Worm (Caenorhabditis elegans): ENCODE results near the gene T05G5.1.

Gene T05G5.1

DNA sequence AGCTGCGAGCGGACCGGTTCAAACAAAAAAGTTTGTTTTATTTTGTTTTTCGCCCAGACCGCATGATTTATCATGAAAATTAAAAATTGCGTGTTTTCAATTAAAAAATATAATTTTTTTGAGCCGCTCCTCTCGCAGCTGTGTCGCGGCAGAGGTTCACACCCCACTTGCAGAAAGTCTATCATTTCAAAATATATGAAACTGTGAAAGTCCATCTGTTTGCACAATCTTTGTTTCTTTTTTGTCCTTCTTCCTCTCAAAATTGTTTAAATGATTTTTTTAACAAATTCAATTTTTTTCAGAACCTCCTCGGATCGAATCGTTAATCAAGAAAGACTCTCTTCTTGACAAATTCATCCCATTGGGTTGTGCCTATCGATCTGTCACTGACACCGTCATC is 43.6 kb downstream of the T05G5.1 start, which contains the start of gene tlk-1:
Gene tlk-1 (plus strand): TSS at position 301 of the 400 bp plus-strand sequence.
- TF ChIP-seq nhr-237 (tag; optimal IDR thresholded peaks at IDR 0.05) (no peak), snpc-4 (tag; optimal IDR thresholded peaks at IDR 0.05) (no peak), lsy-2 (tag; optimal IDR thresholded peaks at IDR 0.05) (no peak), C34F6.9 (tag; optimal IDR thresholded peaks at IDR 0.05) (no peak)

- peak; percentile 2 for TF ChIP-seq sma-3 (GFP tag; optimal IDR thresholded peaks at IDR 0.05)
- TF ChIP-seq alr-1 (tag; optimal IDR thresholded peaks at IDR 0.05) = no peak
- TF ChIP-seq ztf-4 (tag; optimal IDR thresholded peaks at IDR 0.05) = peak; percentile 20
- no peak for TF ChIP-seq nhr-25 (tag; optimal IDR thresholded peaks at IDR 0.05)
- TF ChIP-seq F13H6.1 (tag; optimal IDR thresholded peaks at IDR 0.05) = peak; percentile 36
- TF ChIP-seq snpc-4 (tag; optimal IDR thresholded peaks at IDR 0.05) = no peak
- TF ChIP-seq nhr-129 (tag; optimal IDR thresholded peaks at IDR 0.05) = peak; percentile 7
- peak; percentile 43 to 61 for TF ChIP-seq mdl-1 (tag; optimal IDR thresholded peaks at IDR 0.05)
- peak; percentile 50 for TF ChIP-seq fos-1 (tag; optimal IDR thresholded peaks at IDR 0.05)
- TF ChIP-seq nhr-21 (tag; optimal IDR thresholded peaks at IDR 0.05) = peak; percentile 71
- no peak for TF ChIP-seq elt-1 (tag; optimal IDR thresholded peaks at IDR 0.05)
- peak in 1 of 2 experiments; percentile 50 for TF ChIP-seq lsy-2 (tag; optimal IDR thresholded peaks at IDR 0.05)
- TF ChIP-seq sem-4 (tag; optimal IDR thresholded peaks at IDR 0.05) = peak; percentile 70
- peak; percentile 30 for TF ChIP-seq egl-27 (tag; optimal IDR thresholded peaks at IDR 0.05)
- TF ChIP-seq C34F6.9 (tag; optimal IDR thresholded peaks at IDR 0.05) = peak; percentile 44
- no peak for TF ChIP-seq nhr-11 (tag; optimal IDR thresholded peaks at IDR 0.05)
- TF ChIP-seq sma-9 (GFP tag; optimal IDR thresholded peaks at IDR 0.05) = peak; percentile 44
- TF ChIP-seq sma-9 (tag; optimal IDR thresholded peaks at IDR 0.05) = no peak
These were observed 44.3 kb downstream of the T05G5.1 start for ce11 chrIII:9698635-9699396.

- TF ChIP-seq egl-27 (tag; optimal IDR thresholded peaks at IDR 0.05) = no peak
- TF ChIP-seq nhr-129 (tag; optimal IDR thresholded peaks at IDR 0.05) = peak; percentile 21
These were observed 45.3 kb downstream of the T05G5.1 start for ce11 chrIII:9697886-9698285.

ce11 chrIII:9697323-9697722 is 45.8 kb downstream of the T05G5.1 start:
- TF ChIP-seq nhr-6 (tag; optimal IDR thresholded peaks at IDR 0.05) (no peak), ztf-1 (GFP tag; conservative IDR thresholded peaks at IDR 0.05) (no peak), lin-11 (tag; optimal IDR thresholded peaks at IDR 0.05) (peak; percentile 19), elt-3 (tag; optimal IDR thresholded peaks at IDR 0.05) (no peak), Y55F3AM.14 (GFP tag; optimal IDR thresholded peaks at IDR 0.05) (no peak), aly-2 (tag; optimal IDR thresholded peaks at IDR 0.05) (no peak), nhr-237 (tag; optimal IDR thresholded peaks at IDR 0.05) (no peak), fos-1 (tag; optimal IDR thresholded peaks at IDR 0.05) (peak; percentile 89), nhr-11 (tag; optimal IDR thresholded peaks at IDR 0.05) (no peak), snpc-4 (tag; optimal IDR thresholded peaks at IDR 0.05) (no peak), ceh-16 (tag; optimal IDR thresholded peaks at IDR 0.05) (no peak), ama-1 (optimal IDR thresholded peaks at IDR 0.05) (no peak), lin-13 (GFP tag; optimal IDR thresholded peaks at IDR 0.05) (peak; percentile 12), lin-39 (tag; optimal IDR thresholded peaks at IDR 0.05) (no peak), mdl-1 (tag; optimal IDR thresholded peaks at IDR 0.05) (peak in 1 of 2 experiments; percentile 64), nhr-25 (tag; optimal IDR thresholded peaks at IDR 0.05) (peak; percentile 21), nhr-10 (tag; optimal IDR thresholded peaks at IDR 0.05) (no peak), unc-62 (GFP tag; optimal IDR thresholded peaks at IDR 0.05) (no peak), ZK546.5 (tag; optimal IDR thresholded peaks at IDR 0.05) (no peak), mab-5 (tag; optimal IDR thresholded peaks at IDR 0.05) (no peak), nhr-129 (tag; optimal IDR thresholded peaks at IDR 0.05) (peak; percentile 84), sem-4 (tag; optimal IDR thresholded peaks at IDR 0.05) (no peak), gmeb-1 (tag; optimal IDR thresholded peaks at IDR 0.05) (no peak), nhr-77 (tag; optimal IDR thresholded peaks at IDR 0.05) (no peak), egl-27 (tag; optimal IDR thresholded peaks at IDR 0.05) (no peak), sma-3 (GFP tag; optimal IDR thresholded peaks at IDR 0.05) (no peak), sma-9 (GFP tag; optimal IDR thresholded peaks at IDR 0.05) (peak; percentile 55), sma-9 (tag; optimal IDR thresholded peaks at IDR 0.05) (no peak), mbf-1 (tag; optimal IDR thresholded peaks at IDR 0.05) (no peak), ceh-82 (tag; optimal IDR thresholded peaks at IDR 0.05) (no peak), crh-2 (tag; optimal IDR thresholded peaks at IDR 0.05) (peak; percentile 70), R02D3.7 (tag; optimal IDR thresholded peaks at IDR 0.05) (no peak), dmd-4 (tag; optimal IDR thresholded peaks at IDR 0.05) (no peak), C34F6.9 (tag; optimal IDR thresholded peaks at IDR 0.05) (peak; percentile 67), nhr-21 (tag; optimal IDR thresholded peaks at IDR 0.05) (no peak), nhr-12 (tag; optimal IDR thresholded peaks at IDR 0.05) (no peak), unc-55 (GFP tag; optimal IDR thresholded peaks at IDR 0.05) (peak; percentile 48), peb-1 (tag; optimal IDR thresholded peaks at IDR 0.05) (no peak), F13H6.1 (tag; optimal IDR thresholded peaks at IDR 0.05) (peak; percentile 76), unc-39 (tag; optimal IDR thresholded peaks at IDR 0.05) (no peak), blmp-1 (tag; optimal IDR thresholded peaks at IDR 0.05; ENCODE audit: insufficient read depth) (no peak)

Data from whole organism, L2 larva.